Worm (Caenorhabditis elegans): ENCODE measurements around the gene hum-4.

ce11 chrX:11480032-11480431, 46.6 kb upstream of the hum-4 start:
- TF ChIP-seq pros-1 (tag; optimal IDR thresholded peaks at IDR 0.05) (no peak), nhr-11 (tag; optimal IDR thresholded peaks at IDR 0.05) (no peak)

Measured in whole organism, late embryonic.